Fruit fly (Drosophila melanogaster) S2 (cell line): ENCODE results near the gene CG17234.

ENCODE experiments used
- CG8478 ChIP-seq: fragments of >200 bp; optimal IDR thresholded peaks from 2 replicates; lab custom pipeline; 2018
- CTCF ChIP-seq, 2 experiments: fragments of >200 bp; optimal IDR thresholded peaks; 2 replicates each; lab custom pipeline; 2018

- no peak for TF ChIP-seq CTCF (optimal IDR thresholded peaks at IDR 0.05; lab: Kevin White, UChicago)
- TF ChIP-seq CG8478 (lab: Kevin White, UChicago), result no peak
Measured at dm6 chr2L:2242783-2243182, 10.1 kb upstream of the CG17234 start.
